Worm (Caenorhabditis elegans) whole organism, L1 larva: Measurements from ENCODE around the gene C45G9.10.

Experiments used
- C04F5.9 ChIP-seq: sonication (generic microtip); optimal IDR thresholded peaks from 2 replicates; lab custom pipeline; 2016; ENCODE audit warnings: missing genetic modification characterization, missing compliant biosample characterization
- C16A3.4 ChIP-seq: fragments of 150-350 bp; optimal IDR thresholded peaks from 2 replicates; lab custom pipeline; 2014; ENCODE audit warnings: missing biosample characterization, missing genetic modification characterization
- C34B4.2 ChIP-seq: sonication (generic microtip); optimal IDR thresholded peaks from 2 replicates; lab custom pipeline; 2017; ENCODE audit warnings: mild to moderate bottlenecking, missing genetic modification characterization, missing compliant biosample characterization
- Y116A8C.19 ChIP-seq: sonication (generic microtip); optimal IDR thresholded peaks from 2 replicates; lab custom pipeline; 2016; ENCODE audit warnings: missing compliant biosample characterization, missing genetic modification characterization, borderline replicate concordance
- alr-1 ChIP-seq: fragments of 200-800 bp; sonication (Bioruptor generic); optimal IDR thresholded peaks from 2 replicates; lab custom pipeline; 2018; ENCODE audit warnings: borderline replicate concordance, mild to moderate bottlenecking, missing genetic modification characterization, missing compliant biosample characterization
- ceh-8 ChIP-seq: fragments of 200-800 bp; sonication (Bioruptor generic); optimal IDR thresholded peaks from 2 replicates; lab custom pipeline; 2018; ENCODE audit warnings: mild to moderate bottlenecking, missing genetic modification characterization, moderate library complexity, missing compliant biosample characterization
- ceh-82 ChIP-seq, 3 experiments: fragments of 150-350 bp in 1 of 3; sonication (generic microtip) in 2 of 3; optimal IDR thresholded peaks; 2 replicates each; lab custom pipeline; 2014 to 2017; ENCODE audit warnings: missing biosample characterization in 3 of 3, missing genetic modification characterization in 3 of 3
- dpl-1 ChIP-seq, 3 experiments: fragments of 150-350 bp in 2 of 3; sonication (generic microtip) in 1 of 3; optimal IDR thresholded peaks; 2 replicates each; lab custom pipeline; 2014 to 2017; ENCODE audit warnings: missing biosample characterization in 3 of 3, missing genetic modification characterization in 3 of 3, missing genetic modification reagents in 3 of 3
- dsc-1 ChIP-seq: sonication (generic microtip); optimal IDR thresholded peaks from 2 replicates; lab custom pipeline; 2016; ENCODE audit warnings: mild to moderate bottlenecking, missing genetic modification characterization, missing compliant biosample characterization
- efl-1 ChIP-seq, 4 experiments: fragments of 150-350 bp; optimal IDR thresholded peaks in 3 of 4; peaks in 1 of 4; 1 replicate in 1 of 4; 2 replicates in 3 of 4; lab custom pipeline; 2014; ENCODE audit warnings: missing biosample characterization in 2 of 4, missing genetic modification characterization in 2 of 4, missing genetic modification reagents in 2 of 4
- elt-2 ChIP-seq: sonication (generic microtip); optimal IDR thresholded peaks from 2 replicates; lab custom pipeline; 2016; ENCODE audit warnings: missing genetic modification characterization, mild to moderate bottlenecking, inconsistent platforms, missing compliant biosample characterization, missing genetic modification reagents
- elt-3 ChIP-seq, 6 experiments: fragments of 150-350 bp in 1 of 6; sonication (generic microtip); optimal IDR thresholded peaks; 2 replicates each; lab custom pipeline; 2017 to 2018; ENCODE audit warnings: missing biosample characterization in 6 of 6, missing genetic modification characterization in 6 of 6, inconsistent platforms in 1 of 6
- ets-5 ChIP-seq: fragments of 200-800 bp; sonication (Bioruptor generic); IDR thresholded peaks from 2 replicates; pipeline ENCODE4 v1.3.6; 2022; ENCODE audit warnings: missing genetic modification characterization, missing compliant biosample characterization
- fkh-4 ChIP-seq: sonication (generic microtip); optimal IDR thresholded peaks from 2 replicates; lab custom pipeline; 2016; ENCODE audit warnings: missing compliant biosample characterization, missing genetic modification characterization, borderline replicate concordance
- fkh-8 ChIP-seq: sonication (generic microtip); optimal IDR thresholded peaks from 2 replicates; lab custom pipeline; 2016; ENCODE audit warnings: mild to moderate bottlenecking, missing genetic modification characterization, missing compliant biosample characterization
- hlh-17 ChIP-seq: fragments of 200-800 bp; sonication (Bioruptor generic); optimal IDR thresholded peaks from 2 replicates; lab custom pipeline; 2018; ENCODE audit warnings: missing genetic modification characterization, mild to moderate bottlenecking, missing compliant biosample characterization, moderate library complexity, borderline replicate concordance
- hlh-4 ChIP-seq: sonication (generic microtip); optimal IDR thresholded peaks from 2 replicates; lab custom pipeline; 2016; ENCODE audit warnings: mild to moderate bottlenecking, missing genetic modification characterization, missing compliant biosample characterization
- hpl-2 ChIP-seq: fragments of 150-350 bp; optimal IDR thresholded peaks from 2 replicates; lab custom pipeline; 2014; ENCODE audit warnings: missing biosample characterization, missing genetic modification reagents, missing genetic modification characterization
- lin-13 ChIP-seq: fragments of 150-350 bp; optimal IDR thresholded peaks from 2 replicates; lab custom pipeline; 2014; ENCODE audit warnings: missing biosample characterization, missing genetic modification reagents, missing genetic modification characterization
- lin-14 ChIP-seq: fragments of 200-800 bp; sonication (Bioruptor generic); optimal IDR thresholded peaks from 2 replicates; lab custom pipeline; 2018; ENCODE audit warnings: mild to moderate bottlenecking, missing genetic modification characterization, moderate library complexity, missing compliant biosample characterization
- lin-15B ChIP-seq: fragments of 150-350 bp; sonication (generic microtip); optimal IDR thresholded peaks from 3 replicates; lab custom pipeline; 2014; ENCODE audit warnings: missing biosample characterization, missing genetic modification characterization
- lin-35 ChIP-seq, 2 experiments: fragments of 150-350 bp; optimal IDR thresholded peaks; 2 replicates each; lab custom pipeline; 2014; ENCODE audit warnings: missing biosample characterization in 2 of 2, missing genetic modification characterization in 2 of 2, missing genetic modification reagents in 2 of 2
- lin-39 ChIP-seq: fragments of 150-350 bp; optimal IDR thresholded peaks from 2 replicates; lab custom pipeline; 2014; ENCODE audit warnings: missing biosample characterization, missing genetic modification reagents, missing genetic modification characterization
- mab-9 ChIP-seq: fragments of 200-800 bp; sonication (Bioruptor generic); IDR thresholded peaks from 2 replicates; pipeline ENCODE4 v1.3.6; 2022; ENCODE audit warnings: missing genetic modification reagents, missing genetic modification characterization, missing compliant biosample characterization
- mdl-1 ChIP-seq, 2 experiments: fragments of 150-350 bp; optimal IDR thresholded peaks; 2 replicates each; lab custom pipeline; 2014 to 2017; ENCODE audit warnings: missing biosample characterization in 2 of 2, missing genetic modification characterization in 2 of 2, inconsistent platforms in 1 of 2
- mep-1 ChIP-seq: fragments of 150-350 bp; optimal IDR thresholded peaks from 2 replicates; lab custom pipeline; 2014; ENCODE audit warnings: missing biosample characterization, missing genetic modification characterization
- nhr-11 ChIP-seq: fragments of 150-350 bp; optimal IDR thresholded peaks from 2 replicates; lab custom pipeline; 2014; ENCODE audit warnings: missing biosample characterization, missing genetic modification characterization
- nhr-237 ChIP-seq: fragments of 150-350 bp; optimal IDR thresholded peaks from 2 replicates; lab custom pipeline; 2014; ENCODE audit warnings: missing biosample characterization, missing genetic modification characterization
- nhr-47 ChIP-seq: sonication (generic microtip); optimal IDR thresholded peaks from 2 replicates; lab custom pipeline; 2016; ENCODE audit warnings: mild to moderate bottlenecking, missing genetic modification characterization, moderate library complexity, missing compliant biosample characterization
- nhr-71 ChIP-seq: sonication (generic microtip); optimal IDR thresholded peaks from 2 replicates; lab custom pipeline; 2016; ENCODE audit warnings: mild to moderate bottlenecking, missing genetic modification characterization, moderate library complexity, missing compliant biosample characterization
- nhr-76 ChIP-seq: sonication (generic microtip); optimal IDR thresholded peaks from 2 replicates; lab custom pipeline; 2017; ENCODE audit warnings: missing biosample characterization, missing genetic modification characterization
- nhr-77 ChIP-seq: fragments of 150-350 bp; optimal IDR thresholded peaks from 2 replicates; lab custom pipeline; 2014; ENCODE audit warnings: missing biosample characterization, missing genetic modification characterization
- nhr-85 ChIP-seq: sonication (generic microtip); peaks from one replicate; lab custom pipeline; 2016; ENCODE audit warnings: missing genetic modification characterization, inconsistent platforms, missing compliant biosample characterization
- pag-3 ChIP-seq: sonication (generic microtip); optimal IDR thresholded peaks from 2 replicates; lab custom pipeline; 2017; ENCODE audit warnings: missing genetic modification characterization, mild to moderate bottlenecking, missing compliant biosample characterization, antibody characterized with exemption, borderline replicate concordance; ENCODE audit not compliant: insufficient read depth
- pax-3 ChIP-seq: fragments of 200-800 bp; sonication (Bioruptor generic); optimal IDR thresholded peaks from 2 replicates; lab custom pipeline; 2018; ENCODE audit warnings: mild to moderate bottlenecking, missing genetic modification characterization, moderate library complexity, missing compliant biosample characterization
- rnt-1 ChIP-seq: sonication (generic microtip); optimal IDR thresholded peaks from 2 replicates; lab custom pipeline; 2016; ENCODE audit warnings: mild to moderate bottlenecking, missing genetic modification characterization, moderate library complexity, missing compliant biosample characterization
- snu-23 ChIP-seq: sonication (generic microtip); optimal IDR thresholded peaks from 2 replicates; lab custom pipeline; 2016; ENCODE audit warnings: missing genetic modification characterization, missing compliant biosample characterization
- sox-4 ChIP-seq: sonication (generic microtip); optimal IDR thresholded peaks from 2 replicates; lab custom pipeline; 2016; ENCODE audit warnings: missing genetic modification characterization, missing compliant biosample characterization
- sptf-1 ChIP-seq: fragments of 150-350 bp; optimal IDR thresholded peaks from 2 replicates; lab custom pipeline; 2014; ENCODE audit warnings: missing biosample characterization, missing genetic modification characterization
- tlp-1 ChIP-seq: fragments of 150-350 bp; optimal IDR thresholded peaks from 2 replicates; lab custom pipeline; 2014; ENCODE audit warnings: missing biosample characterization, missing genetic modification characterization
- unc-86 ChIP-seq: sonication (generic microtip); optimal IDR thresholded peaks from 2 replicates; lab custom pipeline; 2016; ENCODE audit warnings: missing genetic modification characterization, missing compliant biosample characterization
- unc-98 ChIP-seq: fragments of 200-800 bp; sonication (Bioruptor generic); IDR thresholded peaks from 2 replicates; pipeline ENCODE4 v1.3.6; 2022; ENCODE audit warnings: missing genetic modification characterization, missing compliant biosample characterization
- vab-15 ChIP-seq: sonication (generic microtip); optimal IDR thresholded peaks from 2 replicates; lab custom pipeline; 2017; ENCODE audit warnings: missing genotype, mild to moderate bottlenecking, missing genetic modification characterization, missing compliant biosample characterization
- xbp-1 ChIP-seq: sonication (generic microtip); optimal IDR thresholded peaks from 2 replicates; lab custom pipeline; 2016; ENCODE audit warnings: missing genetic modification characterization, missing compliant biosample characterization
- zag-1 ChIP-seq: fragments of 150-350 bp; optimal IDR thresholded peaks from 2 replicates; lab custom pipeline; 2014; ENCODE audit warnings: missing biosample characterization, missing genetic modification characterization
- ztf-11 ChIP-seq, 2 experiments: sonication (generic microtip); optimal IDR thresholded peaks; 2 replicates each; lab custom pipeline; 2016 to 2017; ENCODE audit warnings: missing genetic modification characterization in 2 of 2, missing biosample characterization in 1 of 2, missing compliant biosample characterization in 1 of 2
- ztf-4 ChIP-seq: fragments of 150-350 bp; optimal IDR thresholded peaks from 2 replicates; lab custom pipeline; 2014; ENCODE audit warnings: missing biosample characterization, missing genetic modification characterization

Gene C45G9.10

ce11 chrIII:5081573-5081823, 19.8 kb upstream of the C45G9.10 start, which contains the start of gene cox-6A:
Gene cox-6A, plus strand, starts transcription at chrIII:5081724.
- TF ChIP-seq vab-15 (tag; lab: Kevin White, UChicago) (no peak), lin-39 (tag; lab: Kevin White, UChicago) (no peak), elt-2 (tag; lab: Kevin White, UChicago) (no peak), fkh-8 (no peak), zag-1 (no peak), pag-3 (tag; lab: Kevin White, UChicago) (no peak), nhr-76 (no peak), unc-98 (GFP tag; lab: Robert Waterston, UW) (no peak), elt-3 (tag; optimal IDR thresholded peaks at IDR 0.05; lab: Kevin White, UChicago) (no peak), lin-15B (tag; lab: Kevin White, UChicago) (no peak), C16A3.4 (tag; lab: Kevin White, UChicago) (no peak), hlh-17 (GFP tag; lab: Kevin White, UChicago) (no peak), alr-1 (tag; lab: Kevin White, UChicago) (no peak), lin-13 (GFP tag; lab: Kevin White, UChicago) (no peak), sox-4 (tag; lab: Kevin White, UChicago) (no peak), unc-86 (no peak), ceh-8 (GFP tag; lab: Kevin White, UChicago) (no peak)

ce11 chrIII:5080700-5081572, 19.2 kb upstream of the C45G9.10 start:
- TF ChIP-seq lin-39 (tag; lab: Kevin White, UChicago) (peak; percentile 68), C04F5.9 (tag; lab: Kevin White, UChicago) (peak; percentile 58), nhr-237 (no peak), rnt-1 (peak; percentile 91), unc-98 (GFP tag; lab: Robert Waterston, UW) (no peak), ztf-4 (tag; lab: Kevin White, UChicago) (peak; percentile 84), fkh-4 (peak; percentile 43), Y116A8C.19 (tag; lab: Kevin White, UChicago) (no peak), efl-1 (optimal IDR thresholded peaks at IDR 0.05; lab: Kevin White, UChicago) (peak; percentile 65 to 79), efl-1 (GFP tag; optimal IDR thresholded peaks at IDR 0.05 in 1 of 2; lab: Kevin White, UChicago) (peak; percentile 43 to 97), ets-5 (GFP tag; lab: Robert Waterston, UW) (no peak), pax-3 (peak; percentile 84), nhr-76 (no peak), snu-23 (GFP tag; lab: Kevin White, UChicago) (peak; percentile 91), zag-1 (no peak), nhr-71 (tag; lab: Kevin White, UChicago) (peak; percentile 94), vab-15 (tag; lab: Kevin White, UChicago) (no peak), nhr-11 (tag; lab: Kevin White, UChicago) (no peak), nhr-47 (tag; lab: Kevin White, UChicago) (peak; percentile 95), hpl-2 (GFP tag; lab: Kevin White, UChicago) (no peak), sptf-1 (tag; lab: Kevin White, UChicago) (no peak), ceh-8 (GFP tag; lab: Kevin White, UChicago) (peak; percentile 82), nhr-85 (tag; lab: Kevin White, UChicago) (peak; percentile 97), mep-1 (peak; percentile 67), pag-3 (tag; lab: Kevin White, UChicago) (no peak), mab-9 (GFP tag; lab: Robert Waterston, UW) (peak; percentile 78), dpl-1 (GFP tag; optimal IDR thresholded peaks at IDR 0.05; lab: Kevin White, UChicago) (peak; percentile 43 to 67 (median 49)), dsc-1 (tag; lab: Kevin White, UChicago) (peak; percentile 87), xbp-1 (tag; lab: Kevin White, UChicago) (peak; percentile 87), ceh-82 (tag; optimal IDR thresholded peaks at IDR 0.05; lab: Kevin White, UChicago) (peak; percentile 3 to 90 (median 89)), ztf-11 (tag; optimal IDR thresholded peaks at IDR 0.05; lab: Kevin White, UChicago) (peak in 1 of 2 experiments; percentile 84), hlh-4 (peak; percentile 10), nhr-77 (peak; percentile 53), lin-35 (GFP tag; optimal IDR thresholded peaks at IDR 0.05; lab: Kevin White, UChicago) (peak; percentile 65 to 76), lin-14 (GFP tag; lab: Kevin White, UChicago) (peak; percentile 87), elt-2 (tag; lab: Kevin White, UChicago) (peak; percentile 77), C34B4.2 (tag; lab: Kevin White, UChicago) (peak; percentile 15), mdl-1 (tag; optimal IDR thresholded peaks at IDR 0.05; lab: Kevin White, UChicago) (peak in 1 of 2 experiments; percentile 51), tlp-1 (tag; lab: Kevin White, UChicago) (no peak)
